Fruit fly (Drosophila melanogaster) whole organism, embryonic: ENCODE measurements around the gene CG2147.
A peak's percentile ranks its signal among the peaks of the same experiment; 100 is the strongest.

Experiments
- Asciz ChIP-seq: fragments of 200-800 bp; sonication (Bioruptor generic); optimal IDR thresholded peaks from 2 replicates; lab custom pipeline; 2017; ENCODE audit warnings: missing biosample characterization, mild to moderate bottlenecking, missing genetic modification characterization, missing genetic modification reagents
- BtbVII ChIP-seq: fragments of 200-800 bp; sonication (Bioruptor generic); optimal IDR thresholded peaks from 3 replicates; lab custom pipeline; 2017; ENCODE audit warnings: missing biosample characterization, mild to moderate bottlenecking, missing genetic modification characterization
- CG10267 ChIP-seq: fragments of 200-800 bp; sonication (Bioruptor generic); optimal IDR thresholded peaks from 2 replicates; lab custom pipeline; 2018; ENCODE audit warnings: missing biosample characterization, mild to moderate bottlenecking, missing genetic modification characterization, moderate library complexity
- CG10543 ChIP-seq: fragments of 200-800 bp; sonication (Bioruptor generic); optimal IDR thresholded peaks from 3 replicates; lab custom pipeline; 2017; ENCODE audit warnings: missing biosample characterization, mild to moderate bottlenecking, missing genetic modification characterization, moderate library complexity
- CG11247 ChIP-seq: fragments of 200-800 bp; sonication (Bioruptor generic); IDR thresholded peaks from 2 replicates; pipeline ENCODE4 v1.3.6; 2022; ENCODE audit warnings: missing biosample characterization, missing genetic modification characterization
- CG11504 ChIP-seq: fragments of 200-800 bp; sonication (Bioruptor generic); optimal IDR thresholded peaks from 3 replicates; lab custom pipeline; 2019; ENCODE audit warnings: missing biosample characterization, mild to moderate bottlenecking, missing genetic modification characterization, moderate library complexity
- CG12104 ChIP-seq: fragments of 200-800 bp; sonication (Bioruptor generic); optimal IDR thresholded peaks from 3 replicates; lab custom pipeline; 2016; ENCODE audit warnings: missing biosample characterization, missing genetic modification characterization
- CG13123 ChIP-seq: fragments of 200-800 bp; sonication (Bioruptor generic); optimal IDR thresholded peaks from 2 replicates; lab custom pipeline; 2016; ENCODE audit warnings: missing biosample characterization, missing genetic modification characterization
- CG16815 ChIP-seq: fragments of 200-800 bp; sonication (Bioruptor generic); optimal IDR thresholded peaks from 3 replicates; lab custom pipeline; 2017; ENCODE audit warnings: missing biosample characterization, mild to moderate bottlenecking, missing genetic modification characterization
- CG17829 ChIP-seq: fragments of 200-800 bp; optimal IDR thresholded peaks from 2 replicates; lab custom pipeline; 2019; ENCODE audit warnings: missing biosample characterization, mild to moderate bottlenecking, missing genetic modification characterization, moderate library complexity
- CG1832 ChIP-seq: fragments of 200-800 bp; sonication (Bioruptor generic); optimal IDR thresholded peaks from 2 replicates; lab custom pipeline; 2017; ENCODE audit warnings: missing biosample characterization, mild to moderate bottlenecking, missing genetic modification characterization, inconsistent platforms
- CG18599 ChIP-seq: fragments of 200-800 bp; sonication (Bioruptor generic); optimal IDR thresholded peaks from 3 replicates; lab custom pipeline; 2017; ENCODE audit warnings: missing biosample characterization, missing genetic modification characterization, mild to moderate bottlenecking, moderate library complexity, missing genetic modification reagents
- CG2199 ChIP-seq: fragments of 200-800 bp; sonication (Bioruptor generic); IDR thresholded peaks from 3 replicates; pipeline ENCODE4 v1.3.6; 2022; ENCODE audit warnings: missing biosample characterization, missing genetic modification characterization
- CG2889 ChIP-seq: fragments of 200-800 bp; sonication (Bioruptor generic); IDR thresholded peaks from 3 replicates; pipeline ENCODE4 v1.3.6; 2022; ENCODE audit warnings: missing biosample characterization, missing genetic modification characterization
- CG30020 ChIP-seq: fragments of 200-800 bp; optimal IDR thresholded peaks from 2 replicates; lab custom pipeline; 2019; ENCODE audit warnings: missing biosample characterization, mild to moderate bottlenecking, missing genetic modification characterization, moderate library complexity
- CG30431 ChIP-seq: fragments of 200-800 bp; sonication (Bioruptor generic); optimal IDR thresholded peaks from 2 replicates; lab custom pipeline; 2017; ENCODE audit warnings: missing biosample characterization, missing genetic modification characterization
- CG34376 ChIP-seq: fragments of 200-800 bp; sonication (Bioruptor generic); optimal IDR thresholded peaks from 2 replicates; lab custom pipeline; 2018; ENCODE audit warnings: missing biosample characterization, mild to moderate bottlenecking, missing genetic modification characterization
- CG4707 ChIP-seq: fragments of 200-800 bp; sonication (Bioruptor generic); optimal IDR thresholded peaks from 2 replicates; lab custom pipeline; 2018; ENCODE audit warnings: missing biosample characterization, mild to moderate bottlenecking, missing genetic modification characterization, moderate library complexity
- CG4730 ChIP-seq: fragments of 200-800 bp; sonication (Bioruptor generic); IDR thresholded peaks from 2 replicates; pipeline ENCODE4 v1.3.6; 2022; ENCODE audit warnings: missing biosample characterization, missing genetic modification characterization
- CG4820 ChIP-seq: fragments of 200-800 bp; sonication (Bioruptor generic); optimal IDR thresholded peaks from 3 replicates; lab custom pipeline; 2016; ENCODE audit warnings: missing biosample characterization, missing genetic modification characterization
- CG8944 ChIP-seq: fragments of 200-800 bp; sonication (Bioruptor generic); optimal IDR thresholded peaks from 3 replicates; lab custom pipeline; 2016; ENCODE audit warnings: missing biosample characterization, missing genetic modification characterization
- CHES-1-like ChIP-seq: fragments of 200-800 bp; sonication (Bioruptor generic); optimal IDR thresholded peaks from 2 replicates; lab custom pipeline; 2016; ENCODE audit warnings: missing biosample characterization, missing genetic modification characterization
- D ChIP-seq, 2 experiments: fragments of 200-800 bp in 1 of 2; fragments of >200 bp in 1 of 2; sonication (Bioruptor generic) in 1 of 2; optimal IDR thresholded peaks; 2 replicates in 1 of 2; 3 replicates in 1 of 2; lab custom pipeline; 2017; ENCODE audit warnings: mild to moderate bottlenecking in 1 of 2, missing biosample characterization in 1 of 2, missing genetic modification characterization in 1 of 2, missing genetic modification reagents in 1 of 2
- D19B ChIP-seq: fragments of 200-800 bp; sonication (Bioruptor generic); optimal IDR thresholded peaks from 2 replicates; lab custom pipeline; 2017; ENCODE audit warnings: missing biosample characterization, mild to moderate bottlenecking, missing genetic modification characterization
- GATAe ChIP-seq: fragments of 200-800 bp; sonication (Bioruptor generic); conservative IDR thresholded peaks from 2 replicates; pipeline ENCODE4 v1.3.6; 2022; ENCODE audit warnings: missing biosample characterization, missing genetic modification characterization
- HmgD ChIP-seq: fragments of 200-800 bp; sonication (Bioruptor generic); optimal IDR thresholded peaks from 3 replicates; lab custom pipeline; 2016; ENCODE audit warnings: missing biosample characterization, missing genetic modification characterization
- Hmr ChIP-seq: fragments of 200-800 bp; sonication (Bioruptor generic); optimal IDR thresholded peaks from 3 replicates; lab custom pipeline; 2017; ENCODE audit warnings: mild to moderate bottlenecking, missing biosample characterization, missing genetic modification reagents, missing genetic modification characterization
- Hsf ChIP-seq: fragments of 200-800 bp; sonication (Bioruptor generic); optimal IDR thresholded peaks from 3 replicates; lab custom pipeline; 2016; ENCODE audit warnings: missing biosample characterization, missing genetic modification characterization
- Myb ChIP-seq: fragments of 200-800 bp; sonication (Bioruptor generic); optimal IDR thresholded peaks from 2 replicates; lab custom pipeline; 2016; ENCODE audit warnings: missing biosample characterization, missing genetic modification characterization
- NFAT ChIP-seq: fragments of 200-800 bp; sonication (Bioruptor generic); IDR thresholded peaks from 2 replicates; pipeline ENCODE4 v1.3.6; 2022; ENCODE audit warnings: missing biosample characterization, missing genetic modification characterization
- NK7.1 ChIP-seq: fragments of 200-800 bp; sonication (Bioruptor generic); optimal IDR thresholded peaks from 3 replicates; lab custom pipeline; 2016; ENCODE audit warnings: missing biosample characterization, missing genetic modification characterization
- Tbp ChIP-seq: fragments of >200 bp; optimal IDR thresholded peaks from 2 replicates; lab custom pipeline; 2018; ENCODE audit warnings: missing biosample characterization, missing genetic modification characterization
- Usf ChIP-seq: fragments of 200-800 bp; sonication (Bioruptor generic); optimal IDR thresholded peaks from 2 replicates; lab custom pipeline; 2017; ENCODE audit warnings: missing genotype, missing biosample characterization, missing genetic modification characterization
- Vsx1 ChIP-seq: fragments of 200-800 bp; sonication (Bioruptor generic); optimal IDR thresholded peaks from 2 replicates; lab custom pipeline; 2017; ENCODE audit warnings: missing biosample characterization, mild to moderate bottlenecking, missing genetic modification characterization, missing genetic modification reagents
- abd-A ChIP-seq: fragments of 200-800 bp; sonication (Bioruptor generic); optimal IDR thresholded peaks from 3 replicates; lab custom pipeline; 2019; ENCODE audit warnings: missing biosample characterization, mild to moderate bottlenecking, missing genetic modification characterization, moderate library complexity
- cas ChIP-seq: fragments of 200-800 bp; sonication (Bioruptor generic); IDR thresholded peaks from 2 replicates; pipeline ENCODE4 v1.3.6; 2022; ENCODE audit warnings: missing biosample characterization, missing genetic modification characterization
- cg ChIP-seq: fragments of 200-800 bp; sonication (Bioruptor generic); optimal IDR thresholded peaks from 3 replicates; lab custom pipeline; 2019; ENCODE audit warnings: missing biosample characterization, mild to moderate bottlenecking, missing genetic modification characterization, moderate library complexity
- ci ChIP-seq: fragments of 200-800 bp; sonication (Bioruptor generic); IDR thresholded peaks from 3 replicates; pipeline ENCODE4 v1.3.6; 2022; ENCODE audit warnings: missing biosample characterization, missing genetic modification characterization
- emc ChIP-seq: fragments of 200-800 bp; sonication (Bioruptor generic); optimal IDR thresholded peaks from 2 replicates; lab custom pipeline; 2016; ENCODE audit warnings: missing biosample characterization, missing genetic modification characterization
- exex ChIP-seq: fragments of 200-800 bp; sonication (Bioruptor generic); optimal IDR thresholded peaks from 4 replicates; lab custom pipeline; 2018; ENCODE audit warnings: missing biosample characterization, mild to moderate bottlenecking, missing genetic modification characterization, moderate library complexity
- grn ChIP-seq: fragments of 200-800 bp; sonication (Bioruptor generic); optimal IDR thresholded peaks from 3 replicates; lab custom pipeline; 2017; ENCODE audit warnings: missing biosample characterization, missing genetic modification characterization
- h ChIP-seq: fragments of >200 bp; optimal IDR thresholded peaks from 2 replicates; lab custom pipeline; 2017
- nom ChIP-seq: fragments of 200-800 bp; sonication (Bioruptor generic); optimal IDR thresholded peaks from 2 replicates; lab custom pipeline; 2017; ENCODE audit warnings: missing biosample characterization, missing genetic modification characterization, mild to moderate bottlenecking, moderate library complexity, missing genetic modification reagents
- pb ChIP-seq: fragments of 200-800 bp; sonication (Bioruptor generic); optimal IDR thresholded peaks from 3 replicates; lab custom pipeline; 2016; ENCODE audit warnings: missing biosample characterization, missing genetic modification characterization
- rib ChIP-seq: fragments of 200-800 bp; sonication (Bioruptor generic); IDR thresholded peaks from 2 replicates; pipeline ENCODE4 v1.3.6; 2022; ENCODE audit warnings: missing biosample characterization, missing genetic modification characterization
- seq ChIP-seq: fragments of 200-800 bp; sonication (Bioruptor generic); IDR thresholded peaks from 2 replicates; pipeline ENCODE4 v1.3.6; 2022; ENCODE audit warnings: missing biosample characterization, missing genetic modification characterization
- slbo ChIP-seq: fragments of 200-800 bp; sonication (Bioruptor generic); IDR thresholded peaks from 2 replicates; pipeline ENCODE4 v1.3.6; 2022; ENCODE audit warnings: missing biosample characterization, missing genetic modification characterization
- slou ChIP-seq: fragments of 200-800 bp; sonication (Bioruptor generic); optimal IDR thresholded peaks from 3 replicates; lab custom pipeline; 2016; ENCODE audit warnings: missing biosample characterization, missing genetic modification characterization
- wek ChIP-seq: fragments of 200-800 bp; sonication (Bioruptor generic); optimal IDR thresholded peaks from 3 replicates; lab custom pipeline; 2018; ENCODE audit warnings: missing biosample characterization, mild to moderate bottlenecking, missing genetic modification characterization, moderate library complexity
- zf30C ChIP-seq: fragments of 200-800 bp; sonication (Bioruptor generic); optimal IDR thresholded peaks from 3 replicates; lab custom pipeline; 2018; ENCODE audit warnings: missing biosample characterization, mild to moderate bottlenecking, missing genetic modification characterization
- zfh1 ChIP-seq: fragments of 200-800 bp; sonication (Bioruptor generic); IDR thresholded peaks from 3 replicates; pipeline ENCODE4 v1.3.6; 2022; ENCODE audit warnings: missing biosample characterization, missing genetic modification characterization

The CG2147 gene

dm6 chrX:8202724-8203362, 37.6 kb upstream of the CG2147 start (continued):
- TF ChIP-seq CG10543 (GFP tag; lab: Kevin White, UChicago) (peak; percentile 33), slou (GFP tag; lab: Kevin White, UChicago) (no peak), wek (GFP tag; lab: Kevin White, UChicago) (no peak), Hsf (GFP tag; lab: Kevin White, UChicago) (peak; percentile 10), cas (GFP tag; lab: Robert Waterston, UW) (no peak), exex (no peak), CG30020 (tag; lab: Kevin White, UChicago) (no peak), Usf (GFP tag; lab: Kevin White, UChicago) (no peak), NFAT (GFP tag; lab: Robert Waterston, UW) (no peak), BtbVII (GFP tag; lab: Kevin White, UChicago) (no peak), NK7.1 (GFP tag; lab: Kevin White, UChicago) (no peak), CG30431 (GFP tag; lab: Kevin White, UChicago) (no peak), Myb (GFP tag; lab: Kevin White, UChicago) (no peak), CG2199 (GFP tag; lab: Robert Waterston, UW) (no peak), Vsx1 (GFP tag; lab: Kevin White, UChicago) (no peak), abd-A (no peak), HmgD (GFP tag; lab: Kevin White, UChicago) (no peak), CG34376 (no peak), CG13123 (GFP tag; lab: Kevin White, UChicago) (no peak), CG18599 (GFP tag; lab: Kevin White, UChicago) (peak; percentile 61), CG4707 (GFP tag; lab: Kevin White, UChicago) (no peak), CG10267 (tag; lab: Kevin White, UChicago) (no peak), h (lab: Kevin White, UChicago) (no peak), CG16815 (GFP tag; lab: Kevin White, UChicago) (no peak), D (optimal IDR thresholded peaks at IDR 0.05; lab: Kevin White, UChicago) (no peak), D (GFP tag; optimal IDR thresholded peaks at IDR 0.05; lab: Kevin White, UChicago) (no peak), CG4820 (GFP tag; lab: Kevin White, UChicago) (no peak), CG12104 (no peak), CG1832 (GFP tag; lab: Kevin White, UChicago) (no peak), seq (GFP tag; lab: Robert Waterston, UW) (no peak), CG4730 (GFP tag; lab: Robert Waterston, UW) (no peak), CG11504 (tag; lab: Kevin White, UChicago) (peak; percentile 67), Tbp (GFP tag; lab: Kevin White, UChicago) (no peak), Asciz (no peak), grn (no peak), CG8944 (GFP tag; lab: Kevin White, UChicago) (no peak), emc (no peak), CHES-1-like (GFP tag; lab: Kevin White, UChicago) (no peak), nom (GFP tag; lab: Kevin White, UChicago) (no peak), GATAe (no peak), CG11247 (GFP tag; lab: Robert Waterston, UW) (no peak), D19B (GFP tag; lab: Kevin White, UChicago) (no peak), slbo (GFP tag; lab: Robert Waterston, UW) (peak; percentile 45), pb (GFP tag; lab: Kevin White, UChicago) (no peak), rib (no peak), ci (GFP tag; lab: Robert Waterston, UW) (no peak), CG2889 (GFP tag; lab: Robert Waterston, UW) (no peak), cg (GFP tag; lab: Kevin White, UChicago) (no peak), zf30C (GFP tag; lab: Kevin White, UChicago) (no peak), zfh1 (GFP tag; lab: Robert Waterston, UW) (no peak), CG17829 (tag; lab: Kevin White, UChicago) (no peak), Hmr (peak; percentile 34)
